Worm (Caenorhabditis elegans) whole organism, L4 larva: ENCODE results near the gene C46C2.7.

Experiments
- Y75B8A.6 ChIP-seq: fragments of 200-800 bp; sonication (Bioruptor generic); IDR thresholded peaks from 2 replicates; pipeline ENCODE4 v1.3.6; 2022; ENCODE audit warnings: missing genetic modification reagents, missing genetic modification characterization, missing compliant biosample characterization
- aha-1 ChIP-seq: fragments of 150-350 bp; peaks from one replicate; lab custom pipeline; 2014; ENCODE audit warnings: missing biosample characterization, missing genetic modification characterization
- fkh-10 ChIP-seq: fragments of 150-350 bp; optimal IDR thresholded peaks from 2 replicates; lab custom pipeline; 2014; ENCODE audit warnings: missing biosample characterization, missing genetic modification reagents, missing genetic modification characterization
- hif-1 ChIP-seq, 2 experiments: sonication (generic microtip); optimal IDR thresholded peaks; 2 replicates each; lab custom pipeline; 2016 to 2017; ENCODE audit warnings: missing compliant biosample characterization in 2 of 2, missing genetic modification characterization in 2 of 2, missing genetic modification reagents in 2 of 2, missing genotype in 2 of 2, mild to moderate bottlenecking in 1 of 2
- lir-3 ChIP-seq: sonication (generic microtip); optimal IDR thresholded peaks from 2 replicates; lab custom pipeline; 2016; ENCODE audit warnings: mild to moderate bottlenecking, missing genetic modification characterization, missing compliant biosample characterization
- mxl-2 ChIP-seq: fragments of 200-800 bp; sonication (Bioruptor generic); conservative IDR thresholded peaks from 2 replicates; pipeline ENCODE4 v1.3.6; 2022; ENCODE audit warnings: missing genetic modification reagents, missing genetic modification characterization, missing compliant biosample characterization
- pqm-1 ChIP-seq: sonication (generic microtip); optimal IDR thresholded peaks from 2 replicates; lab custom pipeline; 2017; ENCODE audit warnings: missing biosample characterization, missing genetic modification characterization
- skn-1 ChIP-seq: fragments of 150-350 bp; optimal IDR thresholded peaks from 2 replicates; lab custom pipeline; 2014; ENCODE audit warnings: missing biosample characterization, missing genetic modification characterization
- zag-1 ChIP-seq: fragments of 150-350 bp; optimal IDR thresholded peaks from 2 replicates; lab custom pipeline; 2014; ENCODE audit warnings: missing biosample characterization, missing genetic modification characterization

- no peak for TF ChIP-seq lir-3 (tag; lab: Kevin White, UChicago)
- TF ChIP-seq hif-1 (tag; optimal IDR thresholded peaks at IDR 0.05; lab: Kevin White, UChicago) = no peak
- TF ChIP-seq aha-1 (tag; lab: Kevin White, UChicago) = peak; percentile 92
- TF ChIP-seq Y75B8A.6 (GFP tag; lab: Robert Waterston, UW) = no peak
- no peak for TF ChIP-seq skn-1
- no peak for TF ChIP-seq fkh-10 (GFP tag; lab: Kevin White, UChicago)
- TF ChIP-seq zag-1 (tag; lab: Kevin White, UChicago) = no peak
- peak; percentile 90 for TF ChIP-seq pqm-1 (tag; lab: Kevin White, UChicago)
- TF ChIP-seq mxl-2 (GFP tag; lab: Robert Waterston, UW) = no peak
These were observed 35.4 kb upstream of the C46C2.7 start, which contains the start of gene pcp-3 for ce11 chrIV:9158969-9159800.
